Worm (Caenorhabditis elegans) whole organism, midembryonic: ENCODE data around the gene fbxb-16.

ENCODE experiments used
- T22C8.4 ChIP-seq: fragments of 200-800 bp; sonication (Bioruptor generic); IDR thresholded peaks from 2 replicates; pipeline ENCODE4 v1.3.6; 2022; ENCODE audit warnings: missing genetic modification characterization, missing compliant biosample characterization
- cog-1 ChIP-seq: sonication (generic microtip); optimal IDR thresholded peaks from 2 replicates; lab custom pipeline; 2016; ENCODE audit warnings: missing genetic modification characterization, missing compliant biosample characterization
- flt-1 ChIP-seq: fragments of 200-800 bp; sonication (Bioruptor generic); IDR thresholded peaks from 2 replicates; pipeline ENCODE4 v1.3.6; 2022; ENCODE audit warnings: missing genetic modification characterization, missing compliant biosample characterization
- klf-2 ChIP-seq: fragments of 200-800 bp; sonication (Bioruptor generic); conservative IDR thresholded peaks from 2 replicates; pipeline ENCODE4 v1.3.6; 2022; ENCODE audit warnings: missing genetic modification reagents, missing genetic modification characterization, missing compliant biosample characterization
- med-1 ChIP-seq: sonication (generic microtip); optimal IDR thresholded peaks from 2 replicates; lab custom pipeline; 2017; ENCODE audit warnings: missing genetic modification characterization, mild to moderate bottlenecking, missing compliant biosample characterization, antibody characterized with exemption, missing genetic modification reagents; ENCODE audit not compliant: insufficient read depth
- ref-1 ChIP-seq: fragments of 200-800 bp; sonication (Bioruptor generic); conservative IDR thresholded peaks from 2 replicates; pipeline ENCODE4 v1.3.6; 2022; ENCODE audit warnings: missing genetic modification reagents, missing genetic modification characterization, missing compliant biosample characterization
- tab-1 ChIP-seq: fragments of 200-800 bp; sonication (Bioruptor generic); IDR thresholded peaks from 2 replicates; pipeline ENCODE4 v1.3.6; 2022; ENCODE audit warnings: missing genetic modification characterization, missing compliant biosample characterization
- ztf-23 ChIP-seq: fragments of 200-800 bp; sonication (Bioruptor generic); IDR thresholded peaks from 2 replicates; pipeline ENCODE4 v1.3.6; 2022; ENCODE audit warnings: missing genetic modification reagents, missing genetic modification characterization, missing compliant biosample characterization
- ztf-29 ChIP-seq: fragments of 200-800 bp; sonication (Bioruptor generic); IDR thresholded peaks from 2 replicates; pipeline ENCODE4 v1.3.6; 2022; ENCODE audit warnings: missing genetic modification reagents, missing genetic modification characterization, missing compliant biosample characterization

The fbxb-16 gene

DNA sequence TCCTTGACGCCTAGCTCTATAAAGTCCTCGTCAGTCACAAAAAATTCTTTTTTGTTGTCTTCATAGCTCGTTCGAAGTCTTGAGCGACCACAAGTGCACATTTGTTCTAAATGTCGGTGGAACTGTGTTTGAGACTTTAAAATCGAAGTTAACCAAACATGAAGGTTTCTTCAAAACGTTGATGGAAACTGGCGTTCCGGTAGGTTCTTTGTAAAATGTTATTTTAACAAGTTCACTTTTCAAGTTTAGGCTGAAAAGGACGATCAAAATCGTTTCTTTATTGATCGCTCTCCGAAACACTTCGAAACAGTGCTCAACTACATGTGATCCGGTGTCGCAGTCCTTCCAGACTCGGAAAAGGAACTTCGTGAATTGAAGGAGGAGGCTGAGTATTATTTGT is 27.1 kb downstream of the fbxb-16 start, which contains the start of gene fbxa-160:
Gene fbxa-160, minus strand, starts transcription at position 101 of the 400 bp plus-strand sequence.
- TF ChIP-seq med-1 (no peak), T22C8.4 (no peak), tab-1 (GFP tag; lab: Robert Waterston, UW) (no peak), cog-1 (no peak), klf-2 (GFP tag; lab: Robert Waterston, UW) (no peak), ztf-29 (GFP tag; lab: Robert Waterston, UW) (no peak), flt-1 (no peak), ref-1 (GFP tag; lab: Robert Waterston, UW) (no peak), ztf-23 (GFP tag; lab: Robert Waterston, UW) (no peak)

DNA sequence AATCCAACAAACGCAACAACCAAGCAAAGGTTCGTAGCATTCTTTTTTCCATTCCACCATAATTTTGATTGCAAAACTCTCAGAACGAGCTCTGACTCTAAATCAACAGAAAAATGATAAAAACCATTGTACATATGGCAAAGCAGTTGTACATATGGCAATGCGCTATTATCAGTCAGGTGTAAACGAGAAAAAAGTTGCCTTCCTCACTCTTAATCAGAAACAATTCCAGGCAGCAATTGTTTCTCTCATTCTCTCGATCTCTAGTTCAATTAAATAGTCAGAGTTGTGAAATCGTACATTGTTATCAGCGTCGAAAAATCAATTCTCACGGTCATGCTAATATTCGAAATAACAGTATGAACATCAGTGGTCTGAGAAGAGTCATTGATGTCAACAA is 29.9 kb downstream of the fbxb-16 start:
- TF ChIP-seq med-1 (no peak), ztf-29 (GFP tag; lab: Robert Waterston, UW) (no peak), flt-1 (no peak), ref-1 (GFP tag; lab: Robert Waterston, UW) (no peak), klf-2 (GFP tag; lab: Robert Waterston, UW) (no peak), T22C8.4 (no peak), cog-1 (no peak), tab-1 (GFP tag; lab: Robert Waterston, UW) (no peak), ztf-23 (GFP tag; lab: Robert Waterston, UW) (no peak)

DNA sequence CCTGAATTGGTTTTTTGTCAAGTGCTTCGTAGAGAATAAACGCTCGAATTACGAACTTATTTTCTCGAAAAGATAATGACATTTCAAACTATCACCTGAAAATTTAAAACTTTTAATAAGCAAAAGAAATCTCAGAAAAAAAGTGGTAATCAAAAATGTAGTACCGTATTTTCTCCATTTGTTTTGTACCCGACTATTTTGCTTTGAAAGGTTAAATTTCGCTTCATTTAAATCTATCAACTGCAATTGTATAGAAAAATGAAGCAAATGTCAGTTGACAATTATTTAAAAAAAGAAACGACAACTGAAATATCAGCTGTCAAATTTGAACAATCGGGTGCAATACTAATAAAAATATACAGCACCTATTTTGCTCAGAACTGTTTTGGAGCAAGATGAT is 30.5 kb downstream of the fbxb-16 start, which contains the start of gene fbxa-158:
Gene fbxa-158, minus strand, starts transcription at position 101 of the 400 bp plus-strand sequence.
- TF ChIP-seq ztf-29 (GFP tag; lab: Robert Waterston, UW) (no peak), med-1 (no peak), cog-1 (no peak), ztf-23 (GFP tag; lab: Robert Waterston, UW) (no peak), T22C8.4 (no peak), tab-1 (GFP tag; lab: Robert Waterston, UW) (no peak), flt-1 (no peak), klf-2 (GFP tag; lab: Robert Waterston, UW) (no peak), ref-1 (GFP tag; lab: Robert Waterston, UW) (no peak)

DNA sequence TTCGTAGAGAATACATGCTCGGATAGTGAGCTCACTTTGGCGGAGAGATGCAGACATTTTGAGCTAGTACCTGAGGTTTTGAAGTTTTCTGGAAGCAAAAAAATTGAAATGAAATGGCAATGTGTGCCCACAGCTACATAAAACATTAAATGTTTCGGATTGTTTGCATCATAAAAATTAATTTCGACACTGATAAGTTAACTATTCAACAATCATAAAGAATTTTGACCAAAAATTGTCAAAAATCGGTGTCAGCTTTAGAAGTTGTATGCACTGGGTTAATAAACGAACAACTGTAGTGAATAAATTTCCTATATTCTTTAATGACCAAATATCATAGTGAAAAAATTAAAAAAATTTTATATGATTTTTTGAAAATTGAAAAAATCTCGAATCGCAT is 32.8 kb downstream of the fbxb-16 start, which contains the start of gene fbxa-166:
Gene fbxa-166, minus strand, starts transcription at position 101 of the 400 bp plus-strand sequence.
- TF ChIP-seq ztf-23 (GFP tag; lab: Robert Waterston, UW): no peak
- TF ChIP-seq ztf-29 (GFP tag; lab: Robert Waterston, UW): no peak
- no peak for TF ChIP-seq T22C8.4
- TF ChIP-seq cog-1: no peak
- no peak for TF ChIP-seq ref-1 (GFP tag; lab: Robert Waterston, UW)
- no peak for TF ChIP-seq klf-2 (GFP tag; lab: Robert Waterston, UW)
- no peak for TF ChIP-seq tab-1 (GFP tag; lab: Robert Waterston, UW)
- TF ChIP-seq med-1: no peak

DNA sequence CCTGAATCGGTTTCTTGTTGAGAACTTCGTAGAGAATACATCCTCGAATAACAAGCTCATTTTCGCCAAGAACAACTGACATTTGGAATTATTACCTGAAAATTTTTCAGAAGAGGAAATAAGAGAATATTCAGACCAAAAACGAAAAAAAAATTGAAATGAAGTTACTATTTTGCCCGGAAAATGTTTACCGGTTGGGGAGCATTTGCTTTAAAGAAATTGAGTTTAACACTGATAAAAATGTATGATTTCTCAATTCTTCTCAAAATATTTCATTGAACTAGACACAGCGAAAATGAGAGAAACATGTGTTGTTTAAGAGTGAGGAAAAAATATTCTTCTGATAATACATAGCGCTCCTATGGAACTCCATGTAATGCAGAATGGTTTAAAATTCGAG is 35.3 kb downstream of the fbxb-16 start, which contains the start of gene fbxa-165:
Gene fbxa-165, minus strand, starts transcription at position 101 of the 400 bp plus-strand sequence.
- no peak for TF ChIP-seq tab-1 (GFP tag; lab: Robert Waterston, UW)
- no peak for TF ChIP-seq ztf-29 (GFP tag; lab: Robert Waterston, UW)
- TF ChIP-seq T22C8.4: no peak
- TF ChIP-seq flt-1: no peak
- no peak for TF ChIP-seq ztf-23 (GFP tag; lab: Robert Waterston, UW)
- no peak for TF ChIP-seq klf-2 (GFP tag; lab: Robert Waterston, UW)
- no peak for TF ChIP-seq ref-1 (GFP tag; lab: Robert Waterston, UW)
- no peak for TF ChIP-seq med-1
- TF ChIP-seq cog-1: no peak

DNA sequence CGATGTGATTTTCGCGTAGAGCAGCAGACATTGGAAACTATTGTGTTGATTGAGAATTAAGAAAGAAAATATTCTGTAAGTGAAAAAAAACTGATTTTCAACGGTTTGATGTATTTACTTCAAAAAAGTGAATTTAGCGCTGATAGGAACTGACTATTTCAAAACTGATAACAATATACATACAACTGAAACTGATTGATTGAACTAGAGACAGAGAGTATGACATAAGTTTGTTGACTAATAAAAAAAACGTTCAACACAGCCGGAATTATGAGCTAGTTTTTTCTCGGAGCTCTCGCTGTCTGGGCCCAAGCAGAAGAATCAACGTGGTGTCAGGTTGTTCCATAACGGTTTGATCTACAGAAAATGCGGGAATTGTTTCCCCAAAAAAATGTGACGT is 37.7 kb downstream of the fbxb-16 start, which contains the start of gene fbxa-164:
Gene fbxa-164, minus strand, starts transcription at position 101 of the 400 bp plus-strand sequence.
- TF ChIP-seq ztf-23 (GFP tag; lab: Robert Waterston, UW): no peak
- TF ChIP-seq cog-1: no peak
- no peak for TF ChIP-seq med-1
- no peak for TF ChIP-seq ref-1 (GFP tag; lab: Robert Waterston, UW)
- no peak for TF ChIP-seq klf-2 (GFP tag; lab: Robert Waterston, UW)

DNA sequence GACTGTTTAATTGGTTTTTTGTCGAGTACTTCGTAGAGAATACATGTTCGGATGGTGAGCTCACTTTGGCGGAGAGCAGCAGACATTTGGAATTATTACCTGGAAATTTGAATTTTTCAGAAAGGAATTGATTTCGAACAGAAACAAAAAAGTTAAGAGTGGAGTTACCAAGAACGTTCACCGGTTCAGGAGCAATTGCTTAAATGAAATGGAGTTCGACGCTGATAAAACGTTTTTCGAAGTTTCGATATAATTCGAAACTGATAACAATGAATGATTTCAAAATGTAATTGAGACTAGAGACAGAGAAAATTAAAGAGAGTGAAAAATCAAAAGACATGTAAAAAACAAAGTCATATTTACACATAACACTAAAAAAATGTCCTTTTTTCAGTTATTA is 41.1 kb downstream of the fbxb-16 start, which contains the start of gene fbxa-163:
Gene fbxa-163, minus strand, starts transcription at position 101 of the 400 bp plus-strand sequence.
- TF ChIP-seq klf-2 (GFP tag; lab: Robert Waterston, UW): no peak
- TF ChIP-seq flt-1: no peak
- no peak for TF ChIP-seq ztf-29 (GFP tag; lab: Robert Waterston, UW)
- no peak for TF ChIP-seq cog-1
- TF ChIP-seq med-1: no peak

DNA sequence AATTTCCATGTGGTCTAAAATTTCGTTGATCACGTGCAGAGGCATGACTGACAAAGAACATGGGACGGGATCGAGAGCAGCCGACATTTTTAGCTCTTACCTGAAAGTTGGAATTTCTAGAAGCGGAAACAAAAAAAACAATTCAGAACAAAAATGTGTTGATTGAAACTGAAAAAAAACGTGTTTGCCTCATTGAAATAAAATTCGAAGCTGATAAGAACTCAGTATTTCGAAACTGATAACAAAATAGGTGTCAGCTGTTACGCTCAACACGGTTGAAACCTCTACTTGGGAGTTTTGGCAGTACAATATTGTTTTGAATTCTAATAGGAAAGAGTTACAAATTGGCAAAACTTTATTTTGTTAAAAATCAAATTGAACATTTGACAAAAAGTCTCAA is 42.8 kb downstream of the fbxb-16 start:
- TF ChIP-seq cog-1: no peak
- no peak for TF ChIP-seq ztf-23 (GFP tag; lab: Robert Waterston, UW)
- TF ChIP-seq klf-2 (GFP tag; lab: Robert Waterston, UW): no peak
- no peak for TF ChIP-seq ref-1 (GFP tag; lab: Robert Waterston, UW)
- TF ChIP-seq med-1: no peak
- no peak for TF ChIP-seq flt-1
- no peak for TF ChIP-seq T22C8.4
- TF ChIP-seq ztf-29 (GFP tag; lab: Robert Waterston, UW): no peak
- TF ChIP-seq tab-1 (GFP tag; lab: Robert Waterston, UW): no peak

DNA sequence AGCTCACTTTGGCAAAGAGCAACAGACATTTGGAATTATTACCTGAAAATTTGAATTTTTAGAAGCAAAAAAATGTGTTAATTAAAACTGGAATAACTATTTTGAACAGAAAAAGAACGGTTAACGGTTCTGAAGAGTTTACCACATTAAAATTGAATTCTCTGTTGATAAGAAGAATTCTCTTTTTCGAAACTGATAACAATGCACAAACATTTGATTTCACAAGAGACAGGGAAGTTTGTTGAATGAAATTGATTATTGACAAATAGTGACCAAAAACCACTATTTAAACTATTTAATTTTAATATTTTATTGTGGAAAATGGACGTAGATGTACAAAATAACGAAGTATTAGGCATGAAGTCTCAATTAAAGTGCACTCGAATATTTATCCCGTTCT is 44.1 kb downstream of the fbxb-16 start:
- TF ChIP-seq ztf-29 (GFP tag; lab: Robert Waterston, UW): no peak
- TF ChIP-seq ref-1 (GFP tag; lab: Robert Waterston, UW): no peak
- TF ChIP-seq med-1: no peak
- no peak for TF ChIP-seq flt-1
- no peak for TF ChIP-seq klf-2 (GFP tag; lab: Robert Waterston, UW)
- TF ChIP-seq T22C8.4: no peak
- no peak for TF ChIP-seq ztf-23 (GFP tag; lab: Robert Waterston, UW)
- TF ChIP-seq cog-1: no peak
- no peak for TF ChIP-seq tab-1 (GFP tag; lab: Robert Waterston, UW)

DNA sequence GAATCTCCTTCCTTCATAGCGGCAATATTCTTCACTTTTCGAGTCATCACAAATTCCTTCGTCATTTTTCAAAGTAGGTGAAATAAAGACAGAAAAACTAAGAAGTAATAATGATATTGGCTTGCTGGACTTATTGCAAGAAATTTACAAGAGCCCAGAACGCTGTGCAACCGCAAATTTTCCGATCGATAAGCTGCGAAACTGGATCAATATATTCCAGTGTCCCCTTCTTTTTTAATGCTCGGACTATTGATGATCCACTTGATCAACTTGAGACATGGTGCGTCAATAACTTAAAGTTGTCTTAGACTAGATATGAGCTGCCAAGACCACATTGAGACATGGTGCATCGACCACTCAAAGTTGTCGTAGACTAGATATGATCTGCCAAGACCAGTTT is 45.6 kb downstream of the fbxb-16 start, which contains the start of gene bath-33:
Gene bath-33, minus strand, starts transcription at position 101 of the 400 bp plus-strand sequence.
- TF ChIP-seq tab-1 (GFP tag; lab: Robert Waterston, UW) (no peak), ztf-23 (GFP tag; lab: Robert Waterston, UW) (no peak), klf-2 (GFP tag; lab: Robert Waterston, UW) (no peak), flt-1 (no peak), ztf-29 (GFP tag; lab: Robert Waterston, UW) (no peak)
